Worm (Caenorhabditis elegans) whole organism, young adult: Measurements from ENCODE around the gene unc-24.

Experiments
- Y67H2A.10 ChIP-seq: fragments of 200-800 bp; sonication (Bioruptor generic); conservative IDR thresholded peaks from 2 replicates; pipeline ENCODE4 v1.3.6; 2022; ENCODE audit warnings: missing genetic modification reagents, missing genetic modification characterization, missing compliant biosample characterization
- ceh-91 ChIP-seq: fragments of 200-800 bp; sonication (Bioruptor generic); IDR thresholded peaks from 2 replicates; pipeline ENCODE4 v1.3.6; 2022; ENCODE audit warnings: missing genetic modification reagents, missing genetic modification characterization, missing compliant biosample characterization
- madf-3 ChIP-seq: fragments of 200-800 bp; sonication (Bioruptor generic); IDR thresholded peaks from 2 replicates; pipeline ENCODE4 v1.3.6; 2022; ENCODE audit warnings: missing genetic modification reagents, missing genetic modification characterization, missing compliant biosample characterization
- mel-28 ChIP-seq: sonication (generic microtip); optimal IDR thresholded peaks from 2 replicates; lab custom pipeline; 2016; ENCODE audit warnings: borderline replicate concordance, mild to moderate bottlenecking, missing genetic modification characterization, missing compliant biosample characterization
- mxl-1 ChIP-seq: sonication (generic microtip); optimal IDR thresholded peaks from 2 replicates; lab custom pipeline; 2016; ENCODE audit warnings: missing genetic modification characterization, missing compliant biosample characterization
- pbrm-1 ChIP-seq: fragments of 200-800 bp; sonication (Bioruptor generic); IDR thresholded peaks from 2 replicates; pipeline ENCODE4 v1.3.6; 2022; ENCODE audit warnings: missing genetic modification reagents, missing genetic modification characterization, missing compliant biosample characterization
- repo-1 ChIP-seq: sonication (generic microtip); optimal IDR thresholded peaks from 2 replicates; lab custom pipeline; 2017; ENCODE audit warnings: mild to moderate bottlenecking, missing genetic modification characterization, missing compliant biosample characterization
- snpc-4 ChIP-seq, 5 experiments: fragments of 150-350 bp in 1 of 5; sonication (generic microtip) in 4 of 5; optimal IDR thresholded peaks; 2 replicates each; lab custom pipeline; 2014 to 2018; ENCODE audit warnings: missing genetic modification characterization in 5 of 5, missing biosample characterization in 3 of 5, antibody characterized with exemption in 2 of 5, mild to moderate bottlenecking in 2 of 5, missing compliant biosample characterization in 2 of 5, missing genotype in 2 of 5, moderate library complexity in 2 of 5, missing genetic modification reagents in 1 of 5
- tlf-1 ChIP-seq: fragments of 200-800 bp; sonication (Bioruptor generic); optimal IDR thresholded peaks from 2 replicates; lab custom pipeline; 2018; ENCODE audit warnings: mild to moderate bottlenecking, missing genetic modification characterization, missing compliant biosample characterization
- zim-3 ChIP-seq: sonication (generic microtip); optimal IDR thresholded peaks from 2 replicates; lab custom pipeline; 2017; ENCODE audit warnings: mild to moderate bottlenecking, missing genetic modification characterization, moderate library complexity, missing compliant biosample characterization
- ztf-26 ChIP-seq: sonication (generic microtip); optimal IDR thresholded peaks from 2 replicates; lab custom pipeline; 2017; ENCODE audit warnings: missing genetic modification characterization, missing compliant biosample characterization

ce11 chrIV:7956643-7957317 is 22.9 kb upstream of the unc-24 start, which contains the start of gene csr-1:
- no peak for TF ChIP-seq ztf-26 (tag; lab: Kevin White, UChicago)
- no peak for TF ChIP-seq ceh-91 (GFP tag; lab: Robert Waterston, UW)
- TF ChIP-seq madf-3: no peak
- no peak for TF ChIP-seq pbrm-1 (GFP tag; lab: Robert Waterston, UW)
- no peak for TF ChIP-seq zim-3
- no peak for TF ChIP-seq tlf-1 (GFP tag; lab: Kevin White, UChicago)
- no peak for TF ChIP-seq snpc-4 (GFP tag; optimal IDR thresholded peaks at IDR 0.05; lab: Kevin White, UChicago)
- TF ChIP-seq snpc-4 (tag; optimal IDR thresholded peaks at IDR 0.05; lab: Kevin White, UChicago): no peak
- no peak for TF ChIP-seq repo-1 (tag; lab: Kevin White, UChicago)
- no peak for TF ChIP-seq Y67H2A.10 (GFP tag; lab: Robert Waterston, UW)
- TF ChIP-seq mel-28 (tag; lab: Kevin White, UChicago): no peak
- TF ChIP-seq mxl-1 (tag; lab: Kevin White, UChicago): no peak
